Worm (Caenorhabditis elegans) whole organism, mixed stage, embryonic: ENCODE results near the gene ccep-97.

ENCODE experiments used
- M03D4.4 ChIP-seq: sonication (generic microtip); optimal IDR thresholded peaks from 2 replicates; lab custom pipeline; 2017; ENCODE audit warnings: mild to moderate bottlenecking, missing genetic modification characterization, missing compliant biosample characterization
- bed-3 ChIP-seq: fragments of 200-800 bp; sonication (Bioruptor generic); optimal IDR thresholded peaks from 3 replicates; lab custom pipeline; 2018; ENCODE audit warnings: mild to moderate bottlenecking, missing genetic modification characterization, moderate library complexity, missing compliant biosample characterization
- ceh-43 ChIP-seq: fragments of 200-800 bp; sonication (Bioruptor generic); optimal IDR thresholded peaks from 2 replicates; lab custom pipeline; 2018; ENCODE audit warnings: mild to moderate bottlenecking, missing genetic modification characterization, moderate library complexity, missing compliant biosample characterization
- ceh-83 ChIP-seq: fragments of 200-800 bp; sonication (Bioruptor generic); optimal IDR thresholded peaks from 2 replicates; lab custom pipeline; 2018; ENCODE audit warnings: mild to moderate bottlenecking, missing genetic modification characterization, missing compliant biosample characterization
- cnd-1 ChIP-seq: fragments of 200-800 bp; sonication (Bioruptor generic); optimal IDR thresholded peaks from 2 replicates; lab custom pipeline; 2018; ENCODE audit warnings: mild to moderate bottlenecking, missing genetic modification characterization, missing compliant biosample characterization
- elt-1 ChIP-seq: sonication (generic microtip); optimal IDR thresholded peaks from 2 replicates; lab custom pipeline; 2017; ENCODE audit warnings: missing genetic modification characterization, mild to moderate bottlenecking, missing compliant biosample characterization, antibody characterized with exemption, moderate library complexity, borderline replicate concordance; ENCODE audit not compliant: insufficient read depth
- ham-2 ChIP-seq: fragments of 200-800 bp; sonication (Bioruptor generic); optimal IDR thresholded peaks from 2 replicates; lab custom pipeline; 2018; ENCODE audit warnings: mild to moderate bottlenecking, missing genetic modification characterization, missing compliant biosample characterization
- hlh-1 ChIP-seq: fragments of 150-350 bp; optimal IDR thresholded peaks from 2 replicates; lab custom pipeline; 2014; ENCODE audit warnings: missing biosample characterization, missing genetic modification reagents, missing genetic modification characterization
- lin-32 ChIP-seq: fragments of 200-800 bp; sonication (Bioruptor generic); optimal IDR thresholded peaks from 2 replicates; lab custom pipeline; 2018; ENCODE audit warnings: mild to moderate bottlenecking, missing genetic modification characterization, missing compliant biosample characterization
- lsy-2 ChIP-seq: fragments of 150-350 bp; optimal IDR thresholded peaks from 2 replicates; lab custom pipeline; 2014; ENCODE audit warnings: missing biosample characterization, missing genetic modification characterization
- mls-2 ChIP-seq: sonication (generic microtip); optimal IDR thresholded peaks from 2 replicates; lab custom pipeline; 2016; ENCODE audit warnings: mild to moderate bottlenecking, missing genetic modification characterization, moderate library complexity, missing compliant biosample characterization
- nhr-2 ChIP-seq: fragments of 150-350 bp; optimal IDR thresholded peaks from 2 replicates; lab custom pipeline; 2014; ENCODE audit warnings: missing biosample characterization, missing genetic modification characterization
- nhr-76 ChIP-seq: sonication (generic microtip); optimal IDR thresholded peaks from 2 replicates; lab custom pipeline; 2017; ENCODE audit warnings: missing biosample characterization, missing genetic modification characterization
- sem-2 ChIP-seq: fragments of 200-800 bp; sonication (Bioruptor generic); optimal IDR thresholded peaks from 2 replicates; lab custom pipeline; 2018; ENCODE audit warnings: mild to moderate bottlenecking, missing genetic modification characterization, missing compliant biosample characterization
- snpc-4 ChIP-seq: fragments of 150-350 bp; optimal IDR thresholded peaks from 2 replicates; lab custom pipeline; 2014; ENCODE audit warnings: missing biosample characterization, missing genetic modification characterization
- unc-120 ChIP-seq: sonication (generic microtip); optimal IDR thresholded peaks from 2 replicates; lab custom pipeline; 2017; ENCODE audit warnings: missing genetic modification characterization, missing compliant biosample characterization; ENCODE audit not compliant: poor library complexity, severe bottlenecking
- unc-39 ChIP-seq: fragments of 150-350 bp; optimal IDR thresholded peaks from 2 replicates; lab custom pipeline; 2014; ENCODE audit warnings: missing biosample characterization, missing genetic modification characterization
- unc-62 ChIP-seq: fragments of 150-350 bp; optimal IDR thresholded peaks from 2 replicates; lab custom pipeline; 2014; ENCODE audit warnings: missing biosample characterization, missing genetic modification reagents, missing genetic modification characterization
- ztf-11 ChIP-seq: fragments of 150-350 bp; optimal IDR thresholded peaks from 2 replicates; lab custom pipeline; 2014; ENCODE audit warnings: missing biosample characterization, missing genetic modification characterization

Gene ccep-97

DNA sequence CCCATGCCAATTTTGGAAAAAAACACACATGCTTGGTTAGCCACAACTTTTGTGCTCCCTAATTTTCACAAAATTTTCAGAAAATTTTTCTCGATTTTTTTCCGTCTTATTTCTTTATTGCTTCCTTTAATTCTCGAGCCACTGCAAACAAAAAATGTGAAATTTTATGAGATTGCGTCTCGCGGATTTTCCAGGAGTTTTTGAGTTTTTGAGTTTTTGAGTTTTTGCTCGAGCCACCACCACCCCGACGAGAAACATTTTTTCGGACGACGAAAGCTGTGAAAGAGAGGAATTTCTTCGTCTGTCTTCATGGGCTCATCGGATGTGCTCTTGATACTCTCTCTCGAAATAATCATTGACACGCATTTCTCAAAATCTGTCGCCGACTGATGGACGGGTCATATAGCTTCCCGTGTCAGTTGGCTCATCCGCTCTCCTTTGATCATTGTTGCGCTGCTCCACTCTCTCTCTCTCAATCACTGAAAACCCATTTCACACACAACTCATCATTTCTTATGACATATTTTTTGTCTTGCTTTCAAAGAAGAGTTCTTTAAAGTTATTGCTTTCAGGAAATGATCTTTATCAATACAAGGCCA lies 41.0 kb downstream of the ccep-97 start, which contains the start of gene C18G1.1:
Gene C18G1.1, plus strand, starts transcription at position 573 of the 599 bp plus-strand sequence.
- no peak for TF ChIP-seq M03D4.4 (tag; lab: Kevin White, UChicago)
- TF ChIP-seq unc-62 (GFP tag; lab: Kevin White, UChicago): peak; percentile 99
- TF ChIP-seq ceh-43 (GFP tag; lab: Kevin White, UChicago): no peak
- TF ChIP-seq hlh-1 (tag; lab: Kevin White, UChicago): peak; percentile 89
- peak; percentile 26 for TF ChIP-seq unc-120
- TF ChIP-seq ham-2 (GFP tag; lab: Kevin White, UChicago): no peak
- no peak for TF ChIP-seq mls-2
- TF ChIP-seq nhr-2 (tag; lab: Kevin White, UChicago): no peak
- TF ChIP-seq elt-1 (tag; lab: Kevin White, UChicago): no peak
- no peak for TF ChIP-seq unc-39 (tag; lab: Kevin White, UChicago)
- no peak for TF ChIP-seq ceh-83 (GFP tag; lab: Kevin White, UChicago)
- TF ChIP-seq cnd-1 (tag; lab: Kevin White, UChicago): no peak
- TF ChIP-seq sem-2 (GFP tag; lab: Kevin White, UChicago): no peak

DNA sequence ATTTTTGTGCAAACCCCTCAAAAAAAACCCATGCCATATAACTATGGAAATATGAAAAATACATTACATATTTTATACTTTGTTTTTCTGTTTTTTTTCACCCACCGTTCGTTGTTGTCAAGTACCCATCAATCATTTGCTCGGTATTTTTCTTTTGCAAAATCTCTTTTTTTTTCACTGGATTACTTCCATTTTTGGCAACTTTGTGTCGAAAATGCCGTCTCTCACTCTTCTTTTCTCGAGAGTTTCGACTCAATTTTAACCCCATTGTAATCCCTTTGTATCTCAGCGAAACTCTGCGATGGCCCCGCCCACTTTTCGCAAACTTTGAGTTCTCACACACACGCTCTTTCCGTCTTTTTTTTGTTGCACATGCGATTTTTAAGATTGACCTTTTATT lies 43.3 kb downstream of the ccep-97 start:
- TF ChIP-seq unc-120: peak; percentile 29
- no peak for TF ChIP-seq unc-62 (GFP tag; lab: Kevin White, UChicago)
- TF ChIP-seq, all 35 proteins: peak for 1

DNA sequence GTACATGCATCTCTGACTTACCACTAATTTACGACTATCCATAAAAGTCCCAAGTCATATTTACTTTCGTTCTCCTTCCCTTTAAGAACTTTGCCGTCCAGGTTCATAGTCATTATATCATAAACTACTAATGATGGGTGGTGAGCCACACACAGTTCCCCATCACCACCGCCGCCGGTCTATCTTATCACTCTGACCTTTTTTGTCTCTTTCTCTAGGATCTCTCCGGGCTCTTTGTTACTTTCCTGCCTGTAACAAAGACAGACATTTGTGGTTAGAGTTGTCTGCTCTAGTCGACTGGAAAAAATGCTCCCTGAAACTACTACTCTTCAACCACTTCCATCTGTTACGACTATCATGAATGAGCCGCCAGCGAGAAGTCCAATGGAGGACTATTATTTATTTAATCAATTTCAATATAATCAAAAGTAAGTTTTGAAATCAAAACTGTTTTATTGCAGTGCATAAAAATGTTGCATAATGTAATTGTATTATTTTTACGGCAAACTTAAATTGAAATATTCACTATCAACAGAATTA lies 48.0 kb downstream of the ccep-97 start, which contains the start of gene elt-7:
Gene elt-7, plus strand, starts transcription at position 263 of the 540 bp plus-strand sequence.
- TF ChIP-seq nhr-76 (tag; lab: Kevin White, UChicago) (no peak), cnd-1 (tag; lab: Kevin White, UChicago) (no peak), unc-62 (GFP tag; lab: Kevin White, UChicago) (no peak)

DNA sequence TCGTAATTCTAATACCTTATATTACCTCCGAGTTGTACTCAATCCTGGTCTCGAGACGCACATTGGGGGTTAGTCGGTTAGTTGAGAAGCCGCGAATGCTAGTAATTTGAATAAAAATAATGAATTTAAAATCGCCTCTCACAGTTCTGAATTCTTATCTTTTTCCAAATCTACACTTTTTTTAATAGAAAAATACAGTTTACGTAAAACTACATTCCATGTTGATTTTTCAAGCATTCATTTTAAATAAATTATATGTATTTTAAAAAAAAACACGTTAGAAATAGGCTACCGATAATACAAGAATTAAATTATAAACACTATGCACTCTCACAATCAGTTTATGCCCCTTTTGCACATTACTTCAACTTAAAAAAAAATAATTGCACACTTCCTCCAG lies 48.8 kb downstream of the ccep-97 start, which contains the start of gene C18G1.9:
Gene C18G1.9, minus strand, starts transcription at position 101 of the 400 bp plus-strand sequence.
- no peak for TF ChIP-seq unc-62 (GFP tag; lab: Kevin White, UChicago)
- TF ChIP-seq, all 35 proteins: peak for 0

DNA sequence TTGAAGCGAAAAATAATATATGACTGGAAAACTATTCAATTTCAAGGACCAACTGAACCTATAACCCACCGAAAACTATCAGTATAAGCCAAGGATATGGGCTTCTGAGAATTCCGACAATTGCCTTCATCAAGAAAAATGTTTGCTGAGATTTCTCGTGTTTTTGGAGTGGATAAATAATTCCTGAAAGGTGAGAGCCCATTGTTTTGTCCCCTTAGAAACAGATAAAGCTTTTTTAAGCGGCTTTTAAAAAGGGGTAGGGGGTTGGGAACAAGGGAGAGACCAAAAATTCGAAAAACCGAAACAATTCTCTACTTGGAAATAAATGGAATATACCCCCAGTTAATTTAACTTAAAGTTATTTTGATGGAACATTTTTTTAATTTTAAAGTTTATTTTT lies 52.0 kb downstream of the ccep-97 start, which contains the start of gene C18G1.8:
Gene C18G1.8, minus strand, starts transcription at position 101 of the 400 bp plus-strand sequence.
- TF ChIP-seq cnd-1 (tag; lab: Kevin White, UChicago): no peak
- TF ChIP-seq lin-32 (GFP tag; lab: Kevin White, UChicago): no peak
- TF ChIP-seq mls-2: no peak
- TF ChIP-seq nhr-2 (tag; lab: Kevin White, UChicago): no peak
- TF ChIP-seq bed-3 (GFP tag; lab: Kevin White, UChicago): no peak
- TF ChIP-seq ztf-11 (tag; lab: Kevin White, UChicago): no peak
- TF ChIP-seq lsy-2 (tag; lab: Kevin White, UChicago): no peak
- no peak for TF ChIP-seq ham-2 (GFP tag; lab: Kevin White, UChicago)
- no peak for TF ChIP-seq sem-2 (GFP tag; lab: Kevin White, UChicago)
- TF ChIP-seq snpc-4: no peak
